Worm (Caenorhabditis elegans) whole organism, L2 larva: ENCODE measurements around the gene R05G9.3.

ENCODE experiments used
- F13H6.1 ChIP-seq: sonication (generic microtip); optimal IDR thresholded peaks from 2 replicates; lab custom pipeline; 2016; ENCODE audit warnings: missing genetic modification characterization, missing compliant biosample characterization
- Y55F3AM.14 ChIP-seq: fragments of 200-800 bp; sonication (Bioruptor generic); optimal IDR thresholded peaks from 2 replicates; lab custom pipeline; 2018; ENCODE audit warnings: mild to moderate bottlenecking, missing genetic modification characterization, missing compliant biosample characterization
- alr-1 ChIP-seq: fragments of 150-350 bp; optimal IDR thresholded peaks from 2 replicates; lab custom pipeline; 2014; ENCODE audit warnings: missing biosample characterization, missing genetic modification characterization
- aly-2 ChIP-seq: fragments of 150-350 bp; optimal IDR thresholded peaks from 2 replicates; lab custom pipeline; 2014; ENCODE audit warnings: missing biosample characterization, missing genetic modification characterization
- blmp-1 ChIP-seq: sonication (generic microtip); optimal IDR thresholded peaks from 2 replicates; lab custom pipeline; 2017; ENCODE audit warnings: missing genetic modification characterization, mild to moderate bottlenecking, missing compliant biosample characterization, antibody characterized with exemption, moderate library complexity; ENCODE audit not compliant: insufficient read depth
- ceh-16 ChIP-seq: fragments of 150-350 bp; optimal IDR thresholded peaks from 2 replicates; lab custom pipeline; 2014; ENCODE audit warnings: missing biosample characterization, missing genetic modification characterization
- ceh-82 ChIP-seq: fragments of 150-350 bp; optimal IDR thresholded peaks from 2 replicates; lab custom pipeline; 2014; ENCODE audit warnings: missing biosample characterization, missing genetic modification characterization
- dmd-4 ChIP-seq: sonication (generic microtip); optimal IDR thresholded peaks from 2 replicates; lab custom pipeline; 2017; ENCODE audit warnings: missing biosample characterization, missing genetic modification characterization
- elt-1 ChIP-seq: fragments of 150-350 bp; optimal IDR thresholded peaks from 2 replicates; lab custom pipeline; 2014; ENCODE audit warnings: missing biosample characterization, missing genetic modification characterization
- fos-1 ChIP-seq: fragments of 150-350 bp; optimal IDR thresholded peaks from 2 replicates; lab custom pipeline; 2014; ENCODE audit warnings: missing biosample characterization, missing genetic modification characterization
- lin-11 ChIP-seq: fragments of 150-350 bp; sonication (generic microtip); optimal IDR thresholded peaks from 2 replicates; lab custom pipeline; 2014; ENCODE audit warnings: missing biosample characterization, missing genetic modification characterization, inconsistent platforms, mixed read lengths
- lin-13 ChIP-seq: fragments of 150-350 bp; optimal IDR thresholded peaks from 2 replicates; lab custom pipeline; 2014; ENCODE audit warnings: missing biosample characterization, missing genetic modification reagents, missing genetic modification characterization
- mbf-1 ChIP-seq: sonication (generic microtip); optimal IDR thresholded peaks from 2 replicates; lab custom pipeline; 2017; ENCODE audit warnings: missing biosample characterization, missing genetic modification characterization
- nhr-10 ChIP-seq: sonication (generic microtip); optimal IDR thresholded peaks from 2 replicates; lab custom pipeline; 2017; ENCODE audit warnings: missing biosample characterization, missing genetic modification characterization
- nhr-12 ChIP-seq: fragments of 150-350 bp; optimal IDR thresholded peaks from 2 replicates; lab custom pipeline; 2014; ENCODE audit warnings: missing biosample characterization, missing genetic modification characterization
- nhr-129 ChIP-seq: fragments of 150-350 bp; optimal IDR thresholded peaks from 2 replicates; lab custom pipeline; 2014; ENCODE audit warnings: missing biosample characterization, missing genetic modification characterization
- nhr-23 ChIP-seq: fragments of 150-350 bp; optimal IDR thresholded peaks from 2 replicates; lab custom pipeline; 2014; ENCODE audit warnings: missing biosample characterization, missing genetic modification reagents, missing genetic modification characterization
- nhr-25 ChIP-seq: fragments of 150-350 bp; sonication (generic microtip); optimal IDR thresholded peaks from 3 replicates; lab custom pipeline; 2014; ENCODE audit warnings: missing biosample characterization, missing genetic modification characterization
- nhr-6 ChIP-seq: fragments of 150-350 bp; optimal IDR thresholded peaks from 2 replicates; lab custom pipeline; 2014; ENCODE audit warnings: missing biosample characterization, missing genetic modification characterization
- sem-4 ChIP-seq: fragments of 150-350 bp; optimal IDR thresholded peaks from 2 replicates; lab custom pipeline; 2014; ENCODE audit warnings: missing biosample characterization, missing genetic modification reagents, missing genetic modification characterization
- skn-1 ChIP-seq: sonication (generic microtip); optimal IDR thresholded peaks from 2 replicates; lab custom pipeline; 2017; ENCODE audit warnings: missing biosample characterization, missing genetic modification characterization
- sma-9 ChIP-seq, 2 experiments: fragments of 150-350 bp in 1 of 2; sonication (generic microtip) in 1 of 2; optimal IDR thresholded peaks; 2 replicates each; lab custom pipeline; 2014 to 2016; ENCODE audit warnings: missing genetic modification characterization in 2 of 2, mild to moderate bottlenecking in 1 of 2, missing biosample characterization in 1 of 2, missing compliant biosample characterization in 1 of 2, missing genetic modification reagents in 1 of 2, moderate library complexity in 1 of 2
- snpc-4 ChIP-seq: fragments of 150-350 bp; optimal IDR thresholded peaks from 2 replicates; lab custom pipeline; 2014; ENCODE audit warnings: missing biosample characterization, missing genetic modification characterization
- unc-39 ChIP-seq: fragments of 150-350 bp; optimal IDR thresholded peaks from 2 replicates; lab custom pipeline; 2014; ENCODE audit warnings: missing biosample characterization, missing genetic modification characterization
- unc-62 ChIP-seq: fragments of 150-350 bp; optimal IDR thresholded peaks from 2 replicates; lab custom pipeline; 2014; ENCODE audit warnings: missing biosample characterization, missing genetic modification reagents, missing genetic modification characterization
- ztf-4 ChIP-seq: fragments of 150-350 bp; optimal IDR thresholded peaks from 2 replicates; lab custom pipeline; 2014; ENCODE audit warnings: missing biosample characterization, missing genetic modification characterization

R05G9.3 gene

DNA sequence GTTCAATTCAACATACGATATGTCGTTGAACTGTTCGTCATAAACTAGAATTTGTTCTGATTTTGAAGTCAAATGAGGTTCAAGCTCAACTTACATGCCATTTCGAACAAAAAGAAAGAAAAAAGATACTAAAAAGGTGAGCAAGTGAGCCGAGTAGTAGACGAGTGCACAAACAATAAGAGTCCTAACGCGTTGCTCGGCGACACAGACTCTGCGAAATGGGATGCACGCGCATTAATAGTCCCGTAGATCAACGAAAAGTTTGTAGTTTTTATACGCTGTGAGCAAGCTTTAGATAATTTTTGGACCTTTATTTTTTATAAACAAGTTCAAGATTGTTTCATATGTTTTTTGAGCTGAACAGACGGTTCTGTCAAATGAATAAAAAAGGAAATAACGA lies 27.3 kb upstream of the R05G9.3 start, which contains the start of gene C56E6.4:
Gene C56E6.4, minus strand, starts transcription at position 101 of the 400 bp plus-strand sequence.
- no peak for TF ChIP-seq nhr-6 (tag; lab: Kevin White, UChicago)
- TF ChIP-seq lin-11 (tag; lab: Kevin White, UChicago), result no peak
- no peak for TF ChIP-seq dmd-4
- no peak for TF ChIP-seq ceh-82 (tag; lab: Kevin White, UChicago)
- TF ChIP-seq nhr-23 (tag; lab: Kevin White, UChicago), result no peak
- TF ChIP-seq nhr-12, result no peak
- no peak for TF ChIP-seq ztf-4 (tag; lab: Kevin White, UChicago)
- TF ChIP-seq nhr-25 (tag; lab: Kevin White, UChicago), result no peak
- TF ChIP-seq mbf-1, result no peak
- TF ChIP-seq ceh-16 (tag; lab: Kevin White, UChicago), result no peak

DNA sequence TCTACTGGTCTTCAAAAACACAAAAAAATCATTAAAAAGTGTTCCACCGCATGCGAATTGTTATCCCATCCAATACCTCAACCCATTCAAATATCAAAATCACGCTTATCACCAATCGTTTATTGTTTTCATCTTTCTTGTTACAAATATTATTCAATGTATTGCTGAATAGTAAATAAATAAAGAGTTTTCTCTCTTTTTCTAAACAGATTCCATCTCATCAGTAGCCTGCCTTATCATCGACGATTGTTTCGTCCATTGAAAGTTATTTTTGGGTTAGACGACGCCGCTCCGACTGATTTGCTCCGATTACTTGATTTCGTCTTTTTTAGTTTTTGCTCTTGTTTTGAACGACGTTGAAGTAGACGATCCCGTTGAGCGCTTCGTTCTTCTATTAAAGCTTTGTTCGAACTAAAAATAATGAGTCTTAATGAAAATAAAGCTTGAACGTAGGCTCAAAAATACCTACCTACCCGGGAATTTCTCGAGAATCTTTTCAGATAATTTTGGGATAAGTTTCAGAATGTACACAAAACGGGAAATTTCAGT lies 24.9 kb upstream of the R05G9.3 start:
- TF ChIP-seq snpc-4 (tag; lab: Kevin White, UChicago) (no peak), lin-11 (tag; lab: Kevin White, UChicago) (no peak), F13H6.1 (no peak), nhr-129 (no peak), mbf-1 (no peak), lin-13 (no peak), ztf-4 (tag; lab: Kevin White, UChicago) (no peak), elt-1 (tag; lab: Kevin White, UChicago) (no peak), ceh-82 (tag; lab: Kevin White, UChicago) (no peak), unc-39 (tag; lab: Kevin White, UChicago) (no peak), blmp-1 (tag; lab: Kevin White, UChicago) (no peak), unc-62 (no peak)
- TF ChIP-seq, all 48 proteins: peak for 0

DNA sequence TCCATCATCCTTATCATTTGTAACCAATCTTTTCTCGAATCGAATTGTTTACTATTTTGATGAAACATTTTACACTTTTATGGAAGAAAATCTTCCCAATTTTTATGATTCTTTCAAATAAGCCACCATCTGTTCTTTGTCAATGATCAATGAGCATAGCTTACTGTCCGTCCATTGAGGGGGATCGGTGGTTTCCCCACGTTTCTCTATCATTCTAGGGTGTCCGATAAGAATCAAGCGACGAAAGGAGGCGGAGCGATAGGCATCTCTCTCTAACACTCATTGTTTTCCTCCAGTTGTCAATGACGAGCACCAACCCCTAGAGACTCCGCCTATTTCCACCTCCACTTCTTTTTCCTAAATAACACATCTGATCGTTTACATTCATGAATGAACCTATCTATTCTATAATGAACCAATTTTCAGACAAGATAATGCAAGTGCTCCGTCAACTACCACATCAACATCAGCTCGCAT lies 23.2 kb upstream of the R05G9.3 start, which contains the start of gene C56E6.2:
Gene C56E6.2, plus strand, starts transcription at position 427 of the 477 bp plus-strand sequence.
- TF ChIP-seq Y55F3AM.14 (GFP tag; lab: Kevin White, UChicago) (no peak), nhr-23 (tag; lab: Kevin White, UChicago) (no peak), fos-1 (tag; lab: Kevin White, UChicago) (peak; percentile 16), ztf-4 (tag; lab: Kevin White, UChicago) (no peak)
- TF ChIP-seq, all 48 proteins: peak for 1

DNA sequence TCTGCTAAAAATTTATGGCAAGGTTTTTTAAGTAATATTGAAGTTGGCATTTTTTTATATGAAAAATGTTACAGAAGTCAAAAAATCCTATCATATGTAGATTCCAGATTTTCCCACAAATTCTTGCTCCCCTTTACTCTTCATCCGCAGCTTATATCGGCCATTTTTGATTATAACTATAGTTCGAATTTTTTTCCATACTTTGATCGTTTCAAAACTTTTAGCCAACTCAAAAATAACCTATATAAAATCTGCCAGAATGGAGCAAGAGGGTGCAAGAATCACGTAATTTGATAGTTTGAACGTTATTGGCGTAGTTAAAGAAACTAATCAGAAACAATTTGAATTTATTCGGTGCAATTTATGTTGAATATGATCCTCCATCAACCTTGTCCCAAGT lies 22.6 kb upstream of the R05G9.3 start:
- TF ChIP-seq nhr-6 (tag; lab: Kevin White, UChicago) (no peak), ceh-82 (tag; lab: Kevin White, UChicago) (no peak), lin-13 (no peak), mbf-1 (no peak), sma-9 (GFP tag; optimal IDR thresholded peaks at IDR 0.05; lab: Kevin White, UChicago) (no peak), sma-9 (tag; optimal IDR thresholded peaks at IDR 0.05; lab: Kevin White, UChicago) (no peak)

DNA sequence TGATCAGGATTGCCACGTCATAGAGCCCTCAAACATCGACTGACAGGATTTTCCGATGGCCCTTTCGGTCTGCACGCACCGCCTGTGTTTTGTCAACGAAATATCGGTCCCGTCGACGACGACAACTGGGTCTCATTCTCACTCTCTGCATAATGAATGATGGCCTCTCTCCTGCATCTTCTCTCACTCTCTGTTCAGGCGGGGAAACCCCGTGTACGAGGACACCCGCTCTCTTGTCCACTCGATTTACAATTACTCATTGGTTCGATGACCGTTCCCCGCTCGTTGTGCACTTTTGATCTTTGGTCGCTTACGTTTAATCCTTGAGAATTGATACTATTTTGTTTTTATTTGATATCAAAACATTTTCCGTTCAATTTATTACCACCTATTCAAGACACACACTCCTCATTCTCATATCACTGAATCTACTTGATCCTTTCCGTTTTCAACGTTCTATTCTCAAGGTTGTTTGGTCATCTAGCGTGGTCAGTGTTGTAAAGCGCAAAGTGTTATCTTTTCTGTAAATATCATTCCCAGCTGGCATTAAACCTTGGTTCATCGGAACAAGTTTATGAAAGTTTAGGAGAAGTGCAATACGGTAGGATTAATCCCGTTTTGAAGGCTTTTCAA lies 21.4 kb upstream of the R05G9.3 start:
- TF ChIP-seq nhr-10 (no peak), sma-9 (GFP tag; optimal IDR thresholded peaks at IDR 0.05; lab: Kevin White, UChicago) (peak; percentile 31), sma-9 (tag; optimal IDR thresholded peaks at IDR 0.05; lab: Kevin White, UChicago) (no peak), F13H6.1 (peak; percentile 12)

DNA sequence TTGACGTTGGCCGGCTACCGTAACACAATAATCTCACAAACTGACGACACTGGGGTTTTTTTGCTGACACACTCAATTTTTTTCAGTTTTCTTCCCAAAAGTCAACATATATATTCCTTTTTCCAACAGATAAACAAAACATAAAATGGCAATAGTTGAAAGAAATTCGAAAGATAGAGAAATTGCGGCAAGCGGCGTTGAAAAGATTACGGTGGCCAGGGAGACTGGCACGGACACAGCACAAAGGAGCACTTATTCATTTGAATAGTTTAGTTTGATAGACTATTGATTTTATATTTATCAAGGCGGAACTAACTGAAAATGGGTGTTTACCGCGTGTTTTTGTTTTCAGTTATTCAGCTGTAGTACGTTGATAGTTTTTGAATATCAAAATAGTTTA lies 20.0 kb upstream of the R05G9.3 start, which contains the start of gene toe-2:
Gene toe-2, minus strand, starts transcription at position 70 of the 400 bp plus-strand sequence.
- no peak for TF ChIP-seq ztf-4 (tag; lab: Kevin White, UChicago)
- no peak for TF ChIP-seq mbf-1
- TF ChIP-seq unc-39 (tag; lab: Kevin White, UChicago), result no peak
- TF ChIP-seq alr-1 (tag; lab: Kevin White, UChicago), result no peak
- no peak for TF ChIP-seq aly-2

DNA sequence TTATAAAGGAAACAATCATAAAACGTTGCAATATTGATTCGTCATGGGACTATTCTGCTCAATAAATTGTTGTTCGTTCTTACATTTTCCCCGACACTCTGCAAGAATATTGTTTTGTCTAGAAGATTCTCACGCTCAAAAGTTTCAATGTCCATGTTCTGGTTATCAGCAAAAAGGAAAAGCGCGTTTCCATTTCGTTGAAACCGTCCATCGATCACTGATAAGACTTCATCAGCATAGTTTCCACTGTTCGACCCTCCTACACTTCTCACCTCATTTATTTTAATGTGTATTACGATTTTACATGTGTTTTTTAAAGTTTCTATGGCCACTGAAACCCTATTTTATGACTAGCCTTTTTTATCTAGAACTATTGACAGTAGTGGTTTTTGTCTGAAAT lies 18.8 kb upstream of the R05G9.3 start:
- no peak for TF ChIP-seq sem-4 (tag; lab: Kevin White, UChicago)
- TF ChIP-seq skn-1 (tag; lab: Kevin White, UChicago), result no peak
- peak; percentile 42 for TF ChIP-seq fos-1 (tag; lab: Kevin White, UChicago)
- no peak for TF ChIP-seq unc-39 (tag; lab: Kevin White, UChicago)
- TF ChIP-seq sma-9 (GFP tag; optimal IDR thresholded peaks at IDR 0.05; lab: Kevin White, UChicago), result peak; percentile 17
- TF ChIP-seq sma-9 (tag; optimal IDR thresholded peaks at IDR 0.05; lab: Kevin White, UChicago), result no peak
- TF ChIP-seq nhr-12, result no peak
